Fruit fly (Drosophila melanogaster) whole organism, embryonic: Measurements from ENCODE around the gene CG6693.
A peak's percentile ranks its signal among the peaks of the same experiment; 100 is the strongest.

Experiments used
- Bgb ChIP-seq: fragments of 200-800 bp; sonication (Bioruptor generic); IDR thresholded peaks from 2 replicates; pipeline ENCODE4 v1.3.6; 2022; ENCODE audit warnings: missing biosample characterization, missing genetic modification characterization; ENCODE audit not compliant: partially characterized antibody
- Bteb2 ChIP-seq: fragments of 200-800 bp; sonication (Bioruptor generic); optimal IDR thresholded peaks from 2 replicates; lab custom pipeline; 2016; ENCODE audit warnings: missing biosample characterization, missing genetic modification characterization
- CG10654 ChIP-seq: fragments of 200-800 bp; sonication (Bioruptor generic); optimal IDR thresholded peaks from 2 replicates; lab custom pipeline; 2016; ENCODE audit warnings: missing biosample characterization, missing genetic modification characterization
- CG11085 ChIP-seq: fragments of 200-800 bp; sonication (Bioruptor generic); IDR thresholded peaks from 2 replicates; pipeline ENCODE4 v1.3.6; 2022; ENCODE audit warnings: missing biosample characterization, missing genetic modification characterization
- CG13123 ChIP-seq: fragments of 200-800 bp; sonication (Bioruptor generic); optimal IDR thresholded peaks from 2 replicates; lab custom pipeline; 2016; ENCODE audit warnings: missing biosample characterization, missing genetic modification characterization
- CG13775 ChIP-seq: fragments of 200-800 bp; sonication (Bioruptor generic); optimal IDR thresholded peaks from 3 replicates; lab custom pipeline; 2017; ENCODE audit warnings: missing biosample characterization, mild to moderate bottlenecking, missing genetic modification characterization
- CG16779 ChIP-seq: fragments of 200-800 bp; sonication (Bioruptor generic); IDR thresholded peaks from 2 replicates; pipeline ENCODE4 v1.3.6; 2022; ENCODE audit warnings: missing biosample characterization, missing genetic modification characterization
- CG16815 ChIP-seq: fragments of 200-800 bp; sonication (Bioruptor generic); optimal IDR thresholded peaks from 3 replicates; lab custom pipeline; 2017; ENCODE audit warnings: missing biosample characterization, mild to moderate bottlenecking, missing genetic modification characterization
- CG18764 ChIP-seq: fragments of 200-800 bp; sonication (Bioruptor generic); optimal IDR thresholded peaks from 3 replicates; lab custom pipeline; 2016; ENCODE audit warnings: missing biosample characterization, missing genetic modification characterization
- CG2116 ChIP-seq: fragments of 200-800 bp; sonication (Bioruptor generic); optimal IDR thresholded peaks from 3 replicates; lab custom pipeline; 2018; ENCODE audit warnings: missing biosample characterization, mild to moderate bottlenecking, missing genetic modification characterization
- CG2199 ChIP-seq: fragments of 200-800 bp; sonication (Bioruptor generic); IDR thresholded peaks from 3 replicates; pipeline ENCODE4 v1.3.6; 2022; ENCODE audit warnings: missing biosample characterization, missing genetic modification characterization
- CG2889 ChIP-seq: fragments of 200-800 bp; sonication (Bioruptor generic); IDR thresholded peaks from 3 replicates; pipeline ENCODE4 v1.3.6; 2022; ENCODE audit warnings: missing biosample characterization, missing genetic modification characterization
- CG31441 ChIP-seq: fragments of 200-800 bp; sonication (Bioruptor generic); IDR thresholded peaks from 2 replicates; pipeline ENCODE4 v1.3.6; 2022; ENCODE audit warnings: missing biosample characterization, missing genetic modification characterization
- CG34224 ChIP-seq: fragments of 200-800 bp; sonication (Bioruptor generic); IDR thresholded peaks from 3 replicates; pipeline ENCODE4 v1.3.6; 2022; ENCODE audit warnings: missing biosample characterization, missing genetic modification characterization; ENCODE audit not compliant: partially characterized antibody
- CG3726 ChIP-seq: fragments of 200-800 bp; sonication (Bioruptor generic); IDR thresholded peaks from 3 replicates; pipeline ENCODE4, ENCODE4 v1.3.6; 2022; ENCODE audit warnings: missing biosample characterization, missing genetic modification characterization
- CG4404 ChIP-seq: fragments of 200-800 bp; sonication (Bioruptor generic); IDR thresholded peaks from 2 replicates; pipeline ENCODE4 v1.3.6; 2022; ENCODE audit warnings: missing biosample characterization, missing genetic modification characterization
- CG6791 ChIP-seq: fragments of 200-800 bp; sonication (Bioruptor generic); IDR thresholded peaks from 3 replicates; pipeline ENCODE4 v1.3.6; 2022; ENCODE audit warnings: missing biosample characterization, missing genetic modification characterization; ENCODE audit not compliant: partially characterized antibody
- CG8944 ChIP-seq: fragments of 200-800 bp; sonication (Bioruptor generic); optimal IDR thresholded peaks from 3 replicates; lab custom pipeline; 2016; ENCODE audit warnings: missing biosample characterization, missing genetic modification characterization
- CG9797 ChIP-seq: fragments of 200-800 bp; sonication (Bioruptor generic); optimal IDR thresholded peaks from 3 replicates; lab custom pipeline; 2018; ENCODE audit warnings: missing biosample characterization, mild to moderate bottlenecking, missing genetic modification characterization
- CG9817 ChIP-seq: fragments of 200-800 bp; sonication (Bioruptor generic); optimal IDR thresholded peaks from 2 replicates; lab custom pipeline; 2018; ENCODE audit warnings: missing biosample characterization, mild to moderate bottlenecking, missing genetic modification characterization, moderate library complexity
- D19B ChIP-seq: fragments of 200-800 bp; sonication (Bioruptor generic); optimal IDR thresholded peaks from 2 replicates; lab custom pipeline; 2017; ENCODE audit warnings: missing biosample characterization, mild to moderate bottlenecking, missing genetic modification characterization
- Dad ChIP-seq: fragments of 200-800 bp; sonication (Bioruptor generic); optimal IDR thresholded peaks from 3 replicates; lab custom pipeline; 2016; ENCODE audit warnings: missing biosample characterization, missing genetic modification characterization
- Dp ChIP-seq: fragments of 200-800 bp; sonication (Bioruptor generic); optimal IDR thresholded peaks from 2 replicates; lab custom pipeline; 2018; ENCODE audit warnings: missing biosample characterization, mild to moderate bottlenecking, missing genetic modification characterization, moderate library complexity
- GATAe ChIP-seq: fragments of 200-800 bp; sonication (Bioruptor generic); conservative IDR thresholded peaks from 2 replicates; pipeline ENCODE4 v1.3.6; 2022; ENCODE audit warnings: missing biosample characterization, missing genetic modification characterization
- HLH54F ChIP-seq: fragments of 200-800 bp; sonication (Bioruptor generic); optimal IDR thresholded peaks from 3 replicates; lab custom pipeline; 2016; ENCODE audit warnings: missing biosample characterization, missing genetic modification characterization
- Hr3 ChIP-seq: fragments of 200-800 bp; sonication (Bioruptor generic); optimal IDR thresholded peaks from 3 replicates; lab custom pipeline; 2016; ENCODE audit warnings: missing biosample characterization, missing genetic modification characterization
- Meics ChIP-seq: fragments of 200-800 bp; sonication (Bioruptor generic); optimal IDR thresholded peaks from 2 replicates; lab custom pipeline; 2017; ENCODE audit warnings: missing biosample characterization, mild to moderate bottlenecking, missing genetic modification characterization
- NC2α ChIP-seq: fragments of 200-800 bp; sonication (Bioruptor generic); optimal IDR thresholded peaks from 2 replicates; lab custom pipeline; 2016; ENCODE audit warnings: missing biosample characterization, missing genetic modification characterization
- Oli ChIP-seq: fragments of 200-800 bp; sonication (Bioruptor generic); optimal IDR thresholded peaks from 2 replicates; lab custom pipeline; 2018; ENCODE audit warnings: missing biosample characterization, mild to moderate bottlenecking, missing genetic modification characterization, moderate library complexity
- Rx ChIP-seq: fragments of 200-800 bp; sonication (Bioruptor generic); IDR thresholded peaks from 2 replicates; pipeline ENCODE4 v1.3.6; 2022; ENCODE audit warnings: missing biosample characterization, missing genetic modification characterization
- Scr ChIP-seq: fragments of 200-800 bp; sonication (Bioruptor generic); IDR thresholded peaks from 2 replicates; pipeline ENCODE4 v1.3.6; 2022; ENCODE audit warnings: missing biosample characterization, missing genetic modification characterization; ENCODE audit not compliant: partially characterized antibody
- Sox100B ChIP-seq: fragments of 200-800 bp; sonication (Bioruptor generic); optimal IDR thresholded peaks from 3 replicates; lab custom pipeline; 2018; ENCODE audit warnings: missing biosample characterization, mild to moderate bottlenecking, missing genetic modification characterization
- Xbp1 ChIP-seq: fragments of 200-800 bp; sonication (Bioruptor generic); optimal IDR thresholded peaks from 3 replicates; lab custom pipeline; 2016; ENCODE audit warnings: missing biosample characterization, mild to moderate bottlenecking, missing genetic modification characterization
- Xrp1 ChIP-seq: fragments of 200-800 bp; sonication (Bioruptor generic); IDR thresholded peaks from 2 replicates; pipeline ENCODE4 v1.3.6; 2022; ENCODE audit warnings: missing biosample characterization, missing genetic modification characterization
- bsh ChIP-seq, 2 experiments: fragments of 200-800 bp; sonication (Bioruptor generic); optimal IDR thresholded peaks; 2 replicates each; lab custom pipeline; 2017 to 2018; ENCODE audit warnings: mild to moderate bottlenecking in 2 of 2, missing biosample characterization in 2 of 2, missing genetic modification characterization in 2 of 2, moderate library complexity in 1 of 2
- crc ChIP-seq: fragments of 200-800 bp; sonication (Bioruptor generic); optimal IDR thresholded peaks from 2 replicates; lab custom pipeline; 2016; ENCODE audit warnings: missing biosample characterization, missing genetic modification characterization
- disco-r ChIP-seq: fragments of 200-800 bp; sonication (Bioruptor generic); optimal IDR thresholded peaks from 2 replicates; lab custom pipeline; 2016; ENCODE audit warnings: missing biosample characterization, missing genetic modification characterization
- gfzf ChIP-seq: fragments of 200-800 bp; sonication (Bioruptor generic); optimal IDR thresholded peaks from 2 replicates; lab custom pipeline; 2016; ENCODE audit warnings: missing biosample characterization, mild to moderate bottlenecking, missing genetic modification characterization, moderate library complexity
- gt ChIP-seq: fragments of 200-800 bp; sonication (Bioruptor generic); IDR thresholded peaks from 2 replicates; pipeline ENCODE4 v1.3.6; 2022; ENCODE audit warnings: missing biosample characterization, missing genetic modification characterization
- hth ChIP-seq: fragments of >200 bp; optimal IDR thresholded peaks from 2 replicates; lab custom pipeline; 2017; ENCODE audit warnings: inconsistent platforms
- mld ChIP-seq: fragments of 200-800 bp; sonication (Bioruptor generic); IDR thresholded peaks from 3 replicates; pipeline ENCODE4 v1.3.6; 2022; ENCODE audit warnings: missing biosample characterization, missing genetic modification characterization; ENCODE audit not compliant: partially characterized antibody
- nerfin-2 ChIP-seq: fragments of 200-800 bp; sonication (Bioruptor generic); IDR thresholded peaks from 2 replicates; pipeline ENCODE4 v1.3.6; 2022; ENCODE audit warnings: missing biosample characterization, missing genetic modification characterization; ENCODE audit not compliant: partially characterized antibody
- odd ChIP-seq: fragments of 200-800 bp; sonication (Bioruptor generic); optimal IDR thresholded peaks from 2 replicates; lab custom pipeline; 2017; ENCODE audit warnings: missing biosample characterization, mild to moderate bottlenecking, missing genetic modification characterization
- onecut ChIP-seq: fragments of 200-800 bp; sonication (Bioruptor generic); IDR thresholded peaks from 2 replicates; pipeline ENCODE4 v1.3.6; 2022; ENCODE audit warnings: missing biosample characterization, missing genetic modification characterization
- p53 ChIP-seq: fragments of 200-800 bp; sonication (Bioruptor generic); optimal IDR thresholded peaks from 2 replicates; lab custom pipeline; 2016; ENCODE audit warnings: missing biosample characterization, missing genetic modification characterization
- pfk ChIP-seq: fragments of 200-800 bp; sonication (Bioruptor generic); optimal IDR thresholded peaks from 2 replicates; lab custom pipeline; 2018; ENCODE audit warnings: missing biosample characterization, mild to moderate bottlenecking, missing genetic modification characterization, moderate library complexity
- ranshi ChIP-seq: fragments of 200-800 bp; sonication (Bioruptor generic); IDR thresholded peaks from 2 replicates; pipeline ENCODE4 v1.3.6; 2022; ENCODE audit warnings: missing biosample characterization, missing genetic modification characterization
- sd ChIP-seq: fragments of 200-800 bp; sonication (Bioruptor generic); optimal IDR thresholded peaks from 3 replicates; lab custom pipeline; 2018; ENCODE audit warnings: missing biosample characterization, mild to moderate bottlenecking, missing genetic modification characterization, moderate library complexity
- slou ChIP-seq: fragments of 200-800 bp; sonication (Bioruptor generic); optimal IDR thresholded peaks from 3 replicates; lab custom pipeline; 2016; ENCODE audit warnings: missing biosample characterization, missing genetic modification characterization
- usp ChIP-seq: fragments of >200 bp; optimal IDR thresholded peaks from 2 replicates; lab custom pipeline; 2017; ENCODE audit warnings: missing biosample characterization, missing genetic modification characterization
- zf30C ChIP-seq: fragments of 200-800 bp; sonication (Bioruptor generic); optimal IDR thresholded peaks from 3 replicates; lab custom pipeline; 2018; ENCODE audit warnings: missing biosample characterization, mild to moderate bottlenecking, missing genetic modification characterization

Gene CG6693

dm6 chr3R:11200885-11201421, 20.5 kb downstream of the CG6693 start (continued):
- TF ChIP-seq CG2889 (GFP tag; lab: Robert Waterston, UW): no peak
- TF ChIP-seq CG18764 (GFP tag; lab: Kevin White, UChicago): no peak
- peak; percentile 69 for TF ChIP-seq sd
- no peak for TF ChIP-seq Rx (GFP tag; lab: Robert Waterston, UW)
- no peak for TF ChIP-seq crc (GFP tag; lab: Kevin White, UChicago)
- TF ChIP-seq mld: no peak
- no peak for TF ChIP-seq hth (lab: Kevin White, UChicago)
- no peak for TF ChIP-seq p53 (GFP tag; lab: Kevin White, UChicago)
- peak; percentile 100 for TF ChIP-seq D19B (GFP tag; lab: Kevin White, UChicago)
- TF ChIP-seq nerfin-2 (GFP tag; lab: Robert Waterston, UW): no peak
- TF ChIP-seq Xrp1 (GFP tag; lab: Robert Waterston, UW): no peak
- peak; percentile 73 for TF ChIP-seq Oli (tag; lab: Kevin White, UChicago)
- TF ChIP-seq CG16779 (GFP tag; lab: Robert Waterston, UW): no peak
- no peak for TF ChIP-seq pfk (GFP tag; lab: Kevin White, UChicago)
- no peak for TF ChIP-seq onecut (GFP tag; lab: Robert Waterston, UW)
- no peak for TF ChIP-seq CG4404
- TF ChIP-seq GATAe (GFP tag; lab: Robert Waterston, UW): peak; percentile 87
- TF ChIP-seq CG9817 (tag; lab: Kevin White, UChicago): peak; percentile 34
- no peak for TF ChIP-seq disco-r (GFP tag; lab: Kevin White, UChicago)
- peak; percentile 46 for TF ChIP-seq CG10654 (GFP tag; lab: Kevin White, UChicago)
- TF ChIP-seq Scr (GFP tag; lab: Robert Waterston, UW): no peak
- peak; percentile 5 for TF ChIP-seq slou (GFP tag; lab: Kevin White, UChicago)
- no peak for TF ChIP-seq CG34224
- TF ChIP-seq CG11085 (GFP tag; lab: Robert Waterston, UW): no peak
- no peak for TF ChIP-seq NC2α
- no peak for TF ChIP-seq CG3726 (GFP tag; lab: Robert Waterston, UW)
- peak; percentile 41 for TF ChIP-seq Hr3 (GFP tag; lab: Kevin White, UChicago)
- TF ChIP-seq odd (GFP tag; lab: Kevin White, UChicago): peak; percentile 43
- TF ChIP-seq CG6791 (GFP tag; lab: Robert Waterston, UW): no peak
- TF ChIP-seq Dp (GFP tag; lab: Kevin White, UChicago): no peak
- no peak for TF ChIP-seq CG9797 (GFP tag; lab: Kevin White, UChicago)
- no peak; the same call in 1 of the 2 replicates for TF ChIP-seq CG31441
- TF ChIP-seq ranshi (GFP tag; lab: Robert Waterston, UW): 0 out of 2 replicates have a peak, but pooled peaks have one; percentile 63
- TF ChIP-seq zf30C (GFP tag; lab: Kevin White, UChicago): no peak
- peak; percentile 63 for TF ChIP-seq Xbp1
- TF ChIP-seq CG13775 (GFP tag; lab: Kevin White, UChicago): peak; percentile 24
- TF ChIP-seq CG2116 (GFP tag; lab: Kevin White, UChicago): peak; percentile 14
- TF ChIP-seq gt (GFP tag; lab: Robert Waterston, UW): no peak
- TF ChIP-seq bsh (GFP tag; optimal IDR thresholded peaks at IDR 0.05; lab: Kevin White, UChicago): peak in 1 of 2 experiments; percentile 44
- no peak for TF ChIP-seq Sox100B
- TF ChIP-seq Bgb: no peak
- TF ChIP-seq gfzf: no peak
- no peak for TF ChIP-seq Bteb2 (GFP tag; lab: Kevin White, UChicago)
- no peak for TF ChIP-seq CG2199
- no peak for TF ChIP-seq Dad (GFP tag; lab: Kevin White, UChicago)
- peak; percentile 77 for TF ChIP-seq Meics (GFP tag; lab: Kevin White, UChicago)
- TF ChIP-seq CG8944 (GFP tag; lab: Kevin White, UChicago): no peak
- peak; percentile 22 for TF ChIP-seq CG16815 (GFP tag; lab: Kevin White, UChicago)
- no peak for TF ChIP-seq CG13123 (GFP tag; lab: Kevin White, UChicago)
- TF ChIP-seq HLH54F (GFP tag; lab: Kevin White, UChicago): no peak
- TF ChIP-seq usp: no peak
